Fruit fly (Drosophila melanogaster): ENCODE results near the gene CG9701.

Gene CG9701

DNA sequence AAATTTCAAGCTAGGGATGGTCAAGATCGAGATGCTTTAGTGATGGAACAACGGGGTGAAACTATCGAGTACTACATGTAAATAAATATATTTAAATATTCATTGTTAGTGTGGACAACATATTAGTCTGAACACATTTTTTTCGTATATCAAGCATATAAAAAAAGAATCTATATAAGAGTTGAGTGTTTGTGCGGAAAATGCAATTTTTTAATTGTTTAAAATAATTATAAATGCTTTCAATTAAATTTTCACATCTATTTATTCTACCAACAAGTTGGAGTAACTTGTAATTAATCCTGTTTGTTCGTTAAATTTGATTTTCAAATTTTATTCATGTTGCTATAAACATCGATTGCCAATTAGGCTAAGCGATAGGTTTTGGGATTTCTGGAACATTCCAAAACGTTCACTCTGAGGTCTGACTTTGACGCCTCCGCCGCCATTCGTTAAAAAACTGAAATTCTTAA, 46.4 kb downstream of the CG9701 start, which contains the start of the genes mus302 and CG9705 (continued):
- peak; percentile 79 for TF ChIP-seq gem (tag; optimal IDR thresholded peaks at IDR 0.05)
- TF ChIP-seq CG3163 (GFP tag; optimal IDR thresholded peaks at IDR 0.05): no peak
- TF ChIP-seq ato (GFP tag; IDR thresholded peaks at IDR 0.05; ENCODE audit: partially characterized antibody): no peak
- no peak for TF ChIP-seq Drgx (GFP tag; IDR thresholded peaks at IDR 0.05)
- TF ChIP-seq HLH4C (GFP tag; IDR thresholded peaks at IDR 0.05; ENCODE audit: partially characterized antibody): peak; percentile 52; the same call in 1 of the 3 replicates
- peak; percentile 14 to 26 for TF ChIP-seq Pdp1 (GFP tag; optimal IDR thresholded peaks at IDR 0.05)
- TF ChIP-seq CG34376 (GFP tag; optimal IDR thresholded peaks at IDR 0.05): no peak
- TF ChIP-seq pum (GFP tag; optimal IDR thresholded peaks at IDR 0.05): no peak
- peak; percentile 31; the same call in 1 of the 2 replicates for TF ChIP-seq CG3847 (GFP tag; IDR thresholded peaks at IDR 0.05)
- TF ChIP-seq Lpt (GFP tag; optimal IDR thresholded peaks at IDR 0.05): no peak
- TF ChIP-seq dan (GFP tag; IDR thresholded peaks at IDR 0.05): no peak
- peak; percentile 49 for TF ChIP-seq CG16815 (GFP tag; optimal IDR thresholded peaks at IDR 0.05)
- no peak for TF ChIP-seq sc (optimal IDR thresholded peaks at IDR 0.05)
- no peak for TF ChIP-seq sc (GFP tag; optimal IDR thresholded peaks at IDR 0.05)
- peak; percentile 39; the same call in 1 of the 2 replicates for TF ChIP-seq al (GFP tag; IDR thresholded peaks at IDR 0.05)
- TF ChIP-seq eve (GFP tag; optimal IDR thresholded peaks at IDR 0.05): no peak
- TF ChIP-seq CG31365 (tag; optimal IDR thresholded peaks at IDR 0.05): no peak
- no peak for TF ChIP-seq Deaf1 (tag; optimal IDR thresholded peaks at IDR 0.05)
- TF ChIP-seq cwo (GFP tag; optimal IDR thresholded peaks at IDR 0.05): no peak
- TF ChIP-seq CG34422 (GFP tag; IDR thresholded peaks at IDR 0.05): no peak
- peak; percentile 40 for TF ChIP-seq CG12942 (GFP tag; optimal IDR thresholded peaks at IDR 0.05)
- no peak for TF ChIP-seq CG15514 (GFP tag; optimal IDR thresholded peaks at IDR 0.05)
- TF ChIP-seq ems (GFP tag; optimal IDR thresholded peaks at IDR 0.05): no peak
- TF ChIP-seq nerfin-1 (tag; optimal IDR thresholded peaks at IDR 0.05): peak; percentile 17
- no peak for TF ChIP-seq cato (GFP tag; optimal IDR thresholded peaks at IDR 0.05; ENCODE audit: borderline replicate concordance)
- TF ChIP-seq CG4282 (GFP tag; optimal IDR thresholded peaks at IDR 0.05): no peak
- no peak for TF ChIP-seq NK7.1 (GFP tag; optimal IDR thresholded peaks at IDR 0.05)
- TF ChIP-seq ftz-f1 (GFP tag; optimal IDR thresholded peaks at IDR 0.05): no peak
- TF ChIP-seq vfl (GFP tag; optimal IDR thresholded peaks at IDR 0.05): no peak
- TF ChIP-seq gfzf (GFP tag; optimal IDR thresholded peaks at IDR 0.05): peak; percentile 68
- TF ChIP-seq run (tag; optimal IDR thresholded peaks at IDR 0.05): no peak
- TF ChIP-seq ATbp (GFP tag; optimal IDR thresholded peaks at IDR 0.05): no peak
- no peak for TF ChIP-seq CG5953 (GFP tag; IDR thresholded peaks at IDR 0.05)
- no peak for TF ChIP-seq chm (GFP tag; IDR thresholded peaks at IDR 0.05)
- TF ChIP-seq grau (tag; optimal IDR thresholded peaks at IDR 0.05): peak; percentile 64
- TF ChIP-seq CG1792 (GFP tag; optimal IDR thresholded peaks at IDR 0.05): no peak
- TF ChIP-seq zfh2 (GFP tag; optimal IDR thresholded peaks at IDR 0.05): peak; percentile 26
- TF ChIP-seq TFAM (GFP tag; optimal IDR thresholded peaks at IDR 0.05): no peak
- no peak for TF ChIP-seq Nf-YA (GFP tag; IDR thresholded peaks at IDR 0.05)
- peak; percentile 49 for TF ChIP-seq CG17359 (tag; optimal IDR thresholded peaks at IDR 0.05)
- TF ChIP-seq Aef1 (GFP tag; IDR thresholded peaks at IDR 0.05): peak; percentile 41; the same call in 2 of the 3 replicates
- TF ChIP-seq Neu2 (GFP tag; optimal IDR thresholded peaks at IDR 0.05; ENCODE audit: borderline replicate concordance): no peak
- no peak for TF ChIP-seq sens-2 (GFP tag; IDR thresholded peaks at IDR 0.05)
- peak; percentile 29 for TF ChIP-seq Hmr (GFP tag; optimal IDR thresholded peaks at IDR 0.05)
- TF ChIP-seq lilli (GFP tag; optimal IDR thresholded peaks at IDR 0.05): peak; percentile 40
- peak; percentile 62 for TF ChIP-seq CG13424 (tag; optimal IDR thresholded peaks at IDR 0.05)
- no peak for TF ChIP-seq disco-r (GFP tag; optimal IDR thresholded peaks at IDR 0.05)
- TF ChIP-seq ham (GFP tag; IDR thresholded peaks at IDR 0.05): no peak
- peak; percentile 34 for TF ChIP-seq tin (GFP tag; optimal IDR thresholded peaks at IDR 0.05)
- no peak for TF ChIP-seq wek (GFP tag; optimal IDR thresholded peaks at IDR 0.05)
- peak; percentile 27 for TF ChIP-seq Six4 (GFP tag; optimal IDR thresholded peaks at IDR 0.05)
